Fruit fly (Drosophila melanogaster) whole organism: Measurements from ENCODE around the gene Traf6.

ENCODE experiments used
- CG8478 ChIP-seq: fragments of >200 bp; optimal IDR thresholded peaks from 2 replicates; lab custom pipeline; 2018; ENCODE audit warnings: inconsistent platforms
- EcR ChIP-seq, 2 experiments: fragments of >200 bp; optimal IDR thresholded peaks; 2 replicates each; lab custom pipeline; 2017; ENCODE audit warnings: missing biosample characterization in 2 of 2, missing genetic modification characterization in 2 of 2, missing genetic modification reagents in 2 of 2
- pan ChIP-seq: fragments of >200 bp; optimal IDR thresholded peaks from 2 replicates; lab custom pipeline; 2017
- psq ChIP-seq: fragments of >200 bp; optimal IDR thresholded peaks from 2 replicates; lab custom pipeline; 2017
- usp ChIP-seq: fragments of >200 bp; optimal IDR thresholded peaks from 2 replicates; lab custom pipeline; 2017; ENCODE audit warnings: missing biosample characterization, missing genetic modification characterization, mixed read lengths

dm6 chrX:8205625-8206252 is 48.6 kb upstream of the Traf6 start:
- TF ChIP-seq pan (no peak), usp (GFP tag; lab: Kevin White, UChicago) (no peak), psq (lab: Kevin White, UChicago) (no peak), CG8478 (lab: Kevin White, UChicago) (no peak), EcR (GFP tag; optimal IDR thresholded peaks at IDR 0.05; lab: Kevin White, UChicago) (no peak)
